Fruit fly (Drosophila melanogaster): ENCODE data around the gene CG32485.

CG32485 gene

DNA sequence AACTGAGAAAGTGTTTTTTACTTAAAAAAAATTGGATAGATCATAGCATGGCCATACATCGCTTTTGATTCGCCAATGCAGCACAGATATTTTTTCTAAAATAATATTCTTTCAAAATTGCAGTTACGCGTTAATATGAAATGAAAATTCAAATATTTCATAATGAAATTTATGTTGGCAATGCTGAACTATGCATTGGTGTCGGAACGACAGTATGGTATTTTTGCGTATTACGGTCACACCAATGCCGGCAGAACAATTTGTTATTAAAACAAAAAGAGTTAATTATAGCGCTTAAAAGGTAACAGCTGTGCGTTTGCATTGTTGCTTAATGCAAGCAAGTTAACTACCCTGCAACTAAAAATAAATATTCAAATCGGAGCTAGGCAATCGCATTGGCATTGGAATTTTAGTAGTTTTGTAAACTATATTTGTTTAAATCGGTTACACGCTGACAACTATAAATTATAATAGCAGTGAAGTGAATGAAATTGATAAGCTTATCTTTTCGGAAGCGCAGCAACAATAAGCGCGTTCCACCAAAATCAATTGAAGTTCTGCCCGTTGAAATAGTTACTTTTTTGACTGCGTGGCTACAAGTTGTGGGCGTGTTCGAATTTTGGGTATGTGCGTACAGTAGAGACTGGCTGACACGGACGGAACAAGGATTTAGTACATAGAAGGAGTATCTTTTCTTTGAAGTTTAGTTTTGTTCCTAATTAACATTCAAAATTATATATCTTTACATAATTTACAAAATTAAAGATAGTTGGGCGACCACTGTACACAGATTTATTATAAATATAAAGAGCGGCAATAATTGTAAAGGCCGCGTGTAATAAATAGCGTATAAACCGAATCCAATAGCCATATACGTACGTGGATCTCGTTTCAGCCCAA is 7.7 kb upstream of the CG32485 start, which contains the start of gene Prx4 (continued):
- TF ChIP-seq CrebB (tag; optimal IDR thresholded peaks at IDR 0.05) (peak; percentile 23), shn (GFP tag; optimal IDR thresholded peaks at IDR 0.05) (no peak), Trl (optimal IDR thresholded peaks at IDR 0.05) (no peak), Trl (GFP tag; optimal IDR thresholded peaks at IDR 0.05) (peak; percentile 19), kay (GFP tag; optimal IDR thresholded peaks at IDR 0.05) (no peak), CG8089 (GFP tag; optimal IDR thresholded peaks at IDR 0.05) (no peak), Asciz (GFP tag; optimal IDR thresholded peaks at IDR 0.05) (peak; percentile 69), tap (tag; optimal IDR thresholded peaks at IDR 0.05) (peak; percentile 77), CG2875 (GFP tag; optimal IDR thresholded peaks at IDR 0.05) (peak; percentile 65), CG16815 (GFP tag; optimal IDR thresholded peaks at IDR 0.05) (peak; percentile 58), exex (tag; optimal IDR thresholded peaks at IDR 0.05) (peak; percentile 48), CG6254 (GFP tag; optimal IDR thresholded peaks at IDR 0.05) (peak; percentile 41), CG15601 (tag; optimal IDR thresholded peaks at IDR 0.05) (peak; percentile 62), btn (GFP tag; optimal IDR thresholded peaks at IDR 0.05) (no peak), Chrac-16 (GFP tag; optimal IDR thresholded peaks at IDR 0.05) (peak; percentile 62), jing (GFP tag; optimal IDR thresholded peaks at IDR 0.05) (peak; percentile 44), sisA (GFP tag; IDR thresholded peaks at IDR 0.05) (peak; percentile 86), danr (GFP tag; IDR thresholded peaks at IDR 0.05) (no peak), CG4854 (GFP tag; optimal IDR thresholded peaks at IDR 0.05) (no peak), CG2120 (GFP tag; optimal IDR thresholded peaks at IDR 0.05) (peak; percentile 80), dan (GFP tag; IDR thresholded peaks at IDR 0.05) (no peak), CG18011 (GFP tag; optimal IDR thresholded peaks at IDR 0.05) (peak; percentile 15), sens-2 (GFP tag; IDR thresholded peaks at IDR 0.05) (peak; percentile 26; the same call in 1 of the 2 replicates), Adf1 (GFP tag; IDR thresholded peaks at IDR 0.05) (peak; percentile 17; the same call in 1 of the 2 replicates), ssp (GFP tag; IDR thresholded peaks at IDR 0.05) (no peak; the same call in 1 of the 2 replicates), gt (GFP tag; IDR thresholded peaks at IDR 0.05) (no peak), CG1602 (GFP tag; optimal IDR thresholded peaks at IDR 0.05) (peak; percentile 43), CG30431 (GFP tag; optimal IDR thresholded peaks at IDR 0.05) (peak; percentile 38), Atf-2 (GFP tag; optimal IDR thresholded peaks at IDR 0.05) (no peak), Kr (GFP tag; optimal IDR thresholded peaks at IDR 0.05) (no peak), CG10543 (GFP tag; optimal IDR thresholded peaks at IDR 0.05) (no peak), gsb (GFP tag; IDR thresholded peaks at IDR 0.05) (no peak), CG14050 (GFP tag; IDR thresholded peaks at IDR 0.05) (peak; percentile 55), insv (GFP tag; optimal IDR thresholded peaks at IDR 0.05) (no peak), CG18599 (GFP tag; optimal IDR thresholded peaks at IDR 0.05) (peak; percentile 81), fd102C (GFP tag; optimal IDR thresholded peaks at IDR 0.05) (peak; percentile 4), CG10959 (GFP tag; IDR thresholded peaks at IDR 0.05) (peak; percentile 48; the same call in 1 of the 2 replicates), Gug (GFP tag; IDR thresholded peaks at IDR 0.05) (peak; percentile 78), B-H1 (GFP tag; IDR thresholded peaks at IDR 0.05) (peak; percentile 63; the same call in 2 of the 3 replicates), CG10565 (GFP tag; optimal IDR thresholded peaks at IDR 0.05) (no peak), Sry-δ (GFP tag; optimal IDR thresholded peaks at IDR 0.05) (no peak), Rx (GFP tag; IDR thresholded peaks at IDR 0.05) (no peak), Pdp1 (GFP tag; optimal IDR thresholded peaks at IDR 0.05) (peak; percentile 46 to 63), dpn (GFP tag; optimal IDR thresholded peaks at IDR 0.05) (peak; percentile 15 to 60), D (optimal IDR thresholded peaks at IDR 0.05) (no peak), D (GFP tag; optimal IDR thresholded peaks at IDR 0.05) (peak; percentile 37), CG12744 (GFP tag; optimal IDR thresholded peaks at IDR 0.05) (no peak), CG4360 (GFP tag; IDR thresholded peaks at IDR 0.05) (0 out of 2 replicates have a peak, but pooled peaks have one; percentile 49), ro (GFP tag; IDR thresholded peaks at IDR 0.05) (no peak), fru (optimal IDR thresholded peaks at IDR 0.05) (no peak)

Measured in whole organism, embryonic.